Worm (Caenorhabditis elegans) whole organism, early embryonic: ENCODE data around the gene daf-37.

ENCODE experiments used
- B0310.2 ChIP-seq: sonication (generic microtip); optimal IDR thresholded peaks from 2 replicates; lab custom pipeline; 2016; ENCODE audit warnings: mild to moderate bottlenecking, missing genetic modification characterization, missing compliant biosample characterization
- F13C5.2 ChIP-seq: sonication (generic microtip); optimal IDR thresholded peaks from 2 replicates; lab custom pipeline; 2017; ENCODE audit warnings: mild to moderate bottlenecking, missing genetic modification characterization, inconsistent platforms, missing compliant biosample characterization
- aly-1 ChIP-seq: sonication (generic microtip); optimal IDR thresholded peaks from 2 replicates; lab custom pipeline; 2016; ENCODE audit warnings: missing genetic modification characterization, missing compliant biosample characterization
- ama-1 ChIP-seq: fragments of 150-350 bp; optimal IDR thresholded peaks from 2 replicates; lab custom pipeline; 2014
- ceh-13 ChIP-seq: fragments of 200-800 bp; sonication (Bioruptor generic); optimal IDR thresholded peaks from 2 replicates; lab custom pipeline; 2018; ENCODE audit warnings: mild to moderate bottlenecking, missing genetic modification characterization, missing compliant biosample characterization
- ceh-36 ChIP-seq: sonication (generic microtip); optimal IDR thresholded peaks from 2 replicates; lab custom pipeline; 2016; ENCODE audit warnings: missing genetic modification characterization, inconsistent platforms, missing compliant biosample characterization
- ets-7 ChIP-seq: sonication (generic microtip); optimal IDR thresholded peaks from 2 replicates; lab custom pipeline; 2016; ENCODE audit warnings: missing genotype, missing genetic modification characterization, missing compliant biosample characterization
- flt-1 ChIP-seq: fragments of 200-800 bp; sonication (Bioruptor generic); IDR thresholded peaks from 2 replicates; pipeline ENCODE4 v1.3.6; 2022; ENCODE audit warnings: missing genetic modification characterization, missing compliant biosample characterization
- hmbx-1 ChIP-seq: sonication (generic microtip); optimal IDR thresholded peaks from 2 replicates; lab custom pipeline; 2016; ENCODE audit warnings: mild to moderate bottlenecking, missing genetic modification characterization, missing compliant biosample characterization
- hmg-4 ChIP-seq: fragments of 200-800 bp; sonication (Bioruptor generic); optimal IDR thresholded peaks from 2 replicates; lab custom pipeline; 2018; ENCODE audit warnings: mild to moderate bottlenecking, missing genetic modification characterization, missing compliant biosample characterization
- hnd-1 ChIP-seq: sonication (generic microtip); optimal IDR thresholded peaks from 2 replicates; lab custom pipeline; 2016; ENCODE audit warnings: missing genetic modification characterization, missing compliant biosample characterization
- pes-1 ChIP-seq: fragments of 200-800 bp; sonication (Bioruptor generic); IDR thresholded peaks from 2 replicates; pipeline ENCODE4 v1.3.6; 2022; ENCODE audit warnings: missing genetic modification reagents, missing genetic modification characterization, missing compliant biosample characterization
- scrt-1 ChIP-seq: fragments of 200-800 bp; sonication (Bioruptor generic); IDR thresholded peaks from 2 replicates; pipeline ENCODE4 v1.3.6; 2022; ENCODE audit warnings: missing genetic modification characterization, missing compliant biosample characterization
- sea-1 ChIP-seq: fragments of 200-800 bp; sonication (Bioruptor generic); conservative IDR thresholded peaks from 2 replicates; pipeline ENCODE4 v1.3.6; 2022; ENCODE audit warnings: missing genetic modification characterization, missing compliant biosample characterization
- tbx-11 ChIP-seq: fragments of 200-800 bp; sonication (Bioruptor generic); IDR thresholded peaks from 2 replicates; pipeline ENCODE4 v1.3.6; 2022; ENCODE audit warnings: missing genetic modification characterization, missing compliant biosample characterization
- tbx-37 ChIP-seq: fragments of 200-800 bp; sonication (Bioruptor generic); conservative IDR thresholded peaks from 2 replicates; pipeline ENCODE4 v1.3.6; 2022; ENCODE audit warnings: missing genetic modification reagents, missing genetic modification characterization, missing compliant biosample characterization
- tra-4 ChIP-seq: sonication (generic microtip); optimal IDR thresholded peaks from 2 replicates; lab custom pipeline; 2017; ENCODE audit warnings: missing genetic modification characterization, missing compliant biosample characterization

Gene daf-37

ce11 chrII:6208116-6208515 is at the start of gene daf-37:
TSS of gene daf-37 (minus strand) at chrII:6208216.
- TF ChIP-seq ceh-36 (tag; lab: Kevin White, UChicago) (no peak), ceh-13 (GFP tag; lab: Kevin White, UChicago) (no peak), B0310.2 (tag; lab: Kevin White, UChicago) (no peak), scrt-1 (no peak), pes-1 (no peak), ets-7 (no peak), hmg-4 (GFP tag; lab: Kevin White, UChicago) (no peak), tbx-37 (GFP tag; lab: Robert Waterston, UW) (no peak), aly-1 (no peak), F13C5.2 (tag; lab: Kevin White, UChicago) (no peak), flt-1 (GFP tag; lab: Robert Waterston, UW) (no peak), hmbx-1 (tag; lab: Kevin White, UChicago) (no peak), hnd-1 (no peak), tra-4 (tag; lab: Kevin White, UChicago) (no peak), sea-1 (no peak), ama-1 (no peak), tbx-11 (no peak)

- no peak for TF ChIP-seq ceh-13 (GFP tag; lab: Kevin White, UChicago)
- no peak for TF ChIP-seq tbx-37 (GFP tag; lab: Robert Waterston, UW)
- TF ChIP-seq scrt-1 = no peak
- no peak for TF ChIP-seq flt-1 (GFP tag; lab: Robert Waterston, UW)
- no peak for TF ChIP-seq hmg-4 (GFP tag; lab: Kevin White, UChicago)
- TF ChIP-seq pes-1 = no peak
- no peak for TF ChIP-seq tra-4 (tag; lab: Kevin White, UChicago)
- no peak for TF ChIP-seq hmbx-1 (tag; lab: Kevin White, UChicago)
- TF ChIP-seq hnd-1 = no peak
Observed at ce11 chrII:6257220-6257877, 49.3 kb upstream of the daf-37 start.

- TF ChIP-seq hmbx-1 (tag; lab: Kevin White, UChicago) (no peak), pes-1 (no peak), scrt-1 (no peak), ceh-36 (tag; lab: Kevin White, UChicago) (no peak), B0310.2 (tag; lab: Kevin White, UChicago) (no peak), flt-1 (GFP tag; lab: Robert Waterston, UW) (no peak), sea-1 (no peak), ceh-13 (GFP tag; lab: Kevin White, UChicago) (no peak), hnd-1 (no peak), tra-4 (tag; lab: Kevin White, UChicago) (no peak), ets-7 (no peak), aly-1 (no peak), tbx-37 (GFP tag; lab: Robert Waterston, UW) (no peak), hmg-4 (GFP tag; lab: Kevin White, UChicago) (no peak), F13C5.2 (tag; lab: Kevin White, UChicago) (no peak), ama-1 (no peak)
Observed at ce11 chrII:6256024-6256423, 48.0 kb upstream of the daf-37 start, which contains the start of gene F13H8.5. TSS of gene F13H8.5 (minus strand) at chrII:6256124.

- TF ChIP-seq ets-7 = no peak
- no peak for TF ChIP-seq tra-4 (tag; lab: Kevin White, UChicago)
- no peak for TF ChIP-seq hmg-4 (GFP tag; lab: Kevin White, UChicago)
- TF ChIP-seq tbx-11 = no peak
- TF ChIP-seq ceh-36 (tag; lab: Kevin White, UChicago) = no peak
Observed at ce11 chrII:6252707-6253106, 44.7 kb upstream of the daf-37 start.

- TF ChIP-seq F13C5.2 (tag; lab: Kevin White, UChicago) (peak; percentile 39), ceh-13 (GFP tag; lab: Kevin White, UChicago) (no peak), aly-1 (peak; percentile 7)
Observed at ce11 chrII:6250782-6251461, 42.9 kb upstream of the daf-37 start, which contains the start of gene phb-2. TSS of gene phb-2 (plus strand) at chrII:6251411.

- TF ChIP-seq ceh-13 (GFP tag; lab: Kevin White, UChicago) = peak; percentile 82
- TF ChIP-seq scrt-1 = peak; percentile 89
- no peak for TF ChIP-seq ama-1
- TF ChIP-seq B0310.2 (tag; lab: Kevin White, UChicago) = peak; percentile 79
- TF ChIP-seq hmbx-1 (tag; lab: Kevin White, UChicago) = peak; percentile 50
- TF ChIP-seq hnd-1 = peak; percentile 72
- TF ChIP-seq tra-4 (tag; lab: Kevin White, UChicago) = peak; percentile 60
- TF ChIP-seq flt-1 (GFP tag; lab: Robert Waterston, UW) = peak; percentile 82
- peak; percentile 95 for TF ChIP-seq aly-1
- TF ChIP-seq sea-1 = peak; percentile 90
- peak; percentile 91 for TF ChIP-seq pes-1
- peak; percentile 95 for TF ChIP-seq ceh-36 (tag; lab: Kevin White, UChicago)
- peak; percentile 91 for TF ChIP-seq tbx-11
- TF ChIP-seq hmg-4 (GFP tag; lab: Kevin White, UChicago) = peak; percentile 95
- TF ChIP-seq tbx-37 (GFP tag; lab: Robert Waterston, UW) = peak; percentile 78
- TF ChIP-seq F13C5.2 (tag; lab: Kevin White, UChicago) = peak; percentile 56
- TF ChIP-seq ets-7 = peak; percentile 81
Observed at ce11 chrII:6248503-6248902, 40.5 kb upstream of the daf-37 start.

- no peak for TF ChIP-seq ama-1
Observed at ce11 chrII:6248029-6248428, 40.0 kb upstream of the daf-37 start.

- TF ChIP-seq aly-1 (no peak), flt-1 (GFP tag; lab: Robert Waterston, UW) (no peak), scrt-1 (no peak), B0310.2 (tag; lab: Kevin White, UChicago) (no peak), ceh-36 (tag; lab: Kevin White, UChicago) (no peak), ceh-13 (GFP tag; lab: Kevin White, UChicago) (no peak), F13C5.2 (tag; lab: Kevin White, UChicago) (no peak), sea-1 (no peak), pes-1 (no peak)
Observed at ce11 chrII:6247011-6247410, 39.0 kb upstream of the daf-37 start, which contains the start of gene T24H7.2. TSS of gene T24H7.2 (plus strand) at chrII:6247311.
